Worm (Caenorhabditis elegans): ENCODE results near the gene ZK1010.8.

ZK1010.8 gene

ce11 chrIII:12972398-12972797 lies 28.1 kb downstream of the ZK1010.8 start, which contains the start of gene bckd-1A:
bckd-1A (minus strand) TSS chrIII:12972498.
- TF ChIP-seq skn-1 (tag; optimal IDR thresholded peaks at IDR 0.05) (no peak), nhr-47 (tag; optimal IDR thresholded peaks at IDR 0.05) (no peak), vab-15 (tag; optimal IDR thresholded peaks at IDR 0.05) (no peak), swsn-7 (tag; optimal IDR thresholded peaks at IDR 0.05) (no peak), mab-9 (GFP tag; IDR thresholded peaks at IDR 0.05) (no peak), nhr-85 (tag) (no peak), dsc-1 (tag; optimal IDR thresholded peaks at IDR 0.05) (no peak), lin-13 (GFP tag; optimal IDR thresholded peaks at IDR 0.05) (no peak), dpl-1 (GFP tag; optimal IDR thresholded peaks at IDR 0.05) (no peak), lir-3 (tag; optimal IDR thresholded peaks at IDR 0.05; ENCODE audit: poor library complexity) (no peak), pqm-1 (tag; optimal IDR thresholded peaks at IDR 0.05) (no peak), mdl-1 (tag; optimal IDR thresholded peaks at IDR 0.05) (no peak), jun-1 (tag; optimal IDR thresholded peaks at IDR 0.05) (no peak), hlh-17 (GFP tag; optimal IDR thresholded peaks at IDR 0.05; ENCODE audit: borderline replicate concordance) (no peak), sox-4 (tag; optimal IDR thresholded peaks at IDR 0.05) (no peak), nhr-237 (tag; optimal IDR thresholded peaks at IDR 0.05) (no peak), mef-2 (tag; optimal IDR thresholded peaks at IDR 0.05) (no peak)

ce11 chrIII:12971828-12972379 lies 28.6 kb downstream of the ZK1010.8 start:
- peak; percentile 87 for TF ChIP-seq F16B12.6 (tag; optimal IDR thresholded peaks at IDR 0.05)
- peak in 2 of 6 experiments; percentile 16 to 24 for TF ChIP-seq elt-3 (tag; optimal IDR thresholded peaks at IDR 0.05)
- TF ChIP-seq snu-23 (GFP tag; optimal IDR thresholded peaks at IDR 0.05), result peak; percentile 48
- TF ChIP-seq xbp-1 (tag; optimal IDR thresholded peaks at IDR 0.05), result peak; percentile 34
- peak; percentile 49 for TF ChIP-seq nhr-71 (tag; optimal IDR thresholded peaks at IDR 0.05)
- no peak for TF ChIP-seq fos-1 (tag; optimal IDR thresholded peaks at IDR 0.05)
- TF ChIP-seq unc-130 (tag; optimal IDR thresholded peaks at IDR 0.05), result peak; percentile 15
- TF ChIP-seq lsy-2 (tag; optimal IDR thresholded peaks at IDR 0.05), result peak; percentile 61 to 86
- TF ChIP-seq nhr-85 (tag), result peak; percentile 69
- peak; percentile 9; the same call in 1 of the 2 replicates for TF ChIP-seq nhr-19 (GFP tag; conservative IDR thresholded peaks at IDR 0.05)
- TF ChIP-seq lin-35 (GFP tag; optimal IDR thresholded peaks at IDR 0.05), result peak; percentile 14 to 64
- TF ChIP-seq dpl-1 (GFP tag; optimal IDR thresholded peaks at IDR 0.05), result peak; percentile 27 to 57 (median 54)
- peak; percentile 69 for TF ChIP-seq mep-1 (tag; optimal IDR thresholded peaks at IDR 0.05)
- no peak for TF ChIP-seq sup-37 (GFP tag; optimal IDR thresholded peaks at IDR 0.05)
- TF ChIP-seq skn-1 (tag; optimal IDR thresholded peaks at IDR 0.05), result peak; percentile 17
- TF ChIP-seq nhr-84 (tag; optimal IDR thresholded peaks at IDR 0.05), result no peak
- peak; percentile 51 to 59 for TF ChIP-seq efl-1 (optimal IDR thresholded peaks at IDR 0.05)
- peak; percentile 55 to 95 for TF ChIP-seq efl-1 (GFP tag; optimal IDR thresholded peaks at IDR 0.05 in 1 of 2)
- TF ChIP-seq ztf-4 (tag; optimal IDR thresholded peaks at IDR 0.05), result no peak
- TF ChIP-seq rnt-1 (tag; optimal IDR thresholded peaks at IDR 0.05), result peak; percentile 56
- TF ChIP-seq C04F5.9 (tag; optimal IDR thresholded peaks at IDR 0.05), result no peak
- TF ChIP-seq blmp-1 (tag; optimal IDR thresholded peaks at IDR 0.05), result peak; percentile 61
- peak; percentile 9 for TF ChIP-seq swsn-7 (tag; optimal IDR thresholded peaks at IDR 0.05)
- TF ChIP-seq mab-9 (GFP tag; IDR thresholded peaks at IDR 0.05), result no peak
- TF ChIP-seq aly-2 (tag; optimal IDR thresholded peaks at IDR 0.05), result no peak
- TF ChIP-seq irx-1 (tag; optimal IDR thresholded peaks at IDR 0.05), result peak; percentile 20
- peak; percentile 32 for TF ChIP-seq C16A3.4 (tag; optimal IDR thresholded peaks at IDR 0.05)
- TF ChIP-seq dsc-1 (tag; optimal IDR thresholded peaks at IDR 0.05), result peak; percentile 2
- TF ChIP-seq ztf-11 (tag; optimal IDR thresholded peaks at IDR 0.05), result no peak
- TF ChIP-seq nhr-47 (tag; optimal IDR thresholded peaks at IDR 0.05), result peak; percentile 39
- TF ChIP-seq ceh-8 (GFP tag; optimal IDR thresholded peaks at IDR 0.05), result no peak
- TF ChIP-seq nhr-20 (tag; optimal IDR thresholded peaks at IDR 0.05), result peak; percentile 13
- no peak for TF ChIP-seq unc-30 (tag; optimal IDR thresholded peaks at IDR 0.05)
